Worm (Caenorhabditis elegans) whole organism, early embryonic: Measurements from ENCODE around the gene R10E4.7.
A peak's percentile ranks its signal among the peaks of the same experiment; 100 is the strongest.

Source experiments
- B0310.2 ChIP-seq: sonication (generic microtip); optimal IDR thresholded peaks from 2 replicates; lab custom pipeline; 2016; ENCODE audit warnings: mild to moderate bottlenecking, missing genetic modification characterization, missing compliant biosample characterization
- F13C5.2 ChIP-seq: sonication (generic microtip); optimal IDR thresholded peaks from 2 replicates; lab custom pipeline; 2017; ENCODE audit warnings: mild to moderate bottlenecking, missing genetic modification characterization, inconsistent platforms, missing compliant biosample characterization
- aly-1 ChIP-seq: sonication (generic microtip); optimal IDR thresholded peaks from 2 replicates; lab custom pipeline; 2016; ENCODE audit warnings: missing genetic modification characterization, missing compliant biosample characterization
- ama-1 ChIP-seq: fragments of 150-350 bp; optimal IDR thresholded peaks from 2 replicates; lab custom pipeline; 2014
- ceh-13 ChIP-seq: fragments of 200-800 bp; sonication (Bioruptor generic); optimal IDR thresholded peaks from 2 replicates; lab custom pipeline; 2018; ENCODE audit warnings: mild to moderate bottlenecking, missing genetic modification characterization, missing compliant biosample characterization
- ceh-36 ChIP-seq: sonication (generic microtip); optimal IDR thresholded peaks from 2 replicates; lab custom pipeline; 2016; ENCODE audit warnings: missing genetic modification characterization, inconsistent platforms, missing compliant biosample characterization
- ets-7 ChIP-seq: sonication (generic microtip); optimal IDR thresholded peaks from 2 replicates; lab custom pipeline; 2016; ENCODE audit warnings: missing genotype, missing genetic modification characterization, missing compliant biosample characterization
- flt-1 ChIP-seq: fragments of 200-800 bp; sonication (Bioruptor generic); IDR thresholded peaks from 2 replicates; pipeline ENCODE4 v1.3.6; 2022; ENCODE audit warnings: missing genetic modification characterization, missing compliant biosample characterization
- hmbx-1 ChIP-seq: sonication (generic microtip); optimal IDR thresholded peaks from 2 replicates; lab custom pipeline; 2016; ENCODE audit warnings: mild to moderate bottlenecking, missing genetic modification characterization, missing compliant biosample characterization
- hmg-4 ChIP-seq: fragments of 200-800 bp; sonication (Bioruptor generic); optimal IDR thresholded peaks from 2 replicates; lab custom pipeline; 2018; ENCODE audit warnings: mild to moderate bottlenecking, missing genetic modification characterization, missing compliant biosample characterization
- hnd-1 ChIP-seq: sonication (generic microtip); optimal IDR thresholded peaks from 2 replicates; lab custom pipeline; 2016; ENCODE audit warnings: missing genetic modification characterization, missing compliant biosample characterization
- pes-1 ChIP-seq: fragments of 200-800 bp; sonication (Bioruptor generic); IDR thresholded peaks from 2 replicates; pipeline ENCODE4 v1.3.6; 2022; ENCODE audit warnings: missing genetic modification reagents, missing genetic modification characterization, missing compliant biosample characterization
- scrt-1 ChIP-seq: fragments of 200-800 bp; sonication (Bioruptor generic); IDR thresholded peaks from 2 replicates; pipeline ENCODE4 v1.3.6; 2022; ENCODE audit warnings: missing genetic modification characterization, missing compliant biosample characterization
- sea-1 ChIP-seq: fragments of 200-800 bp; sonication (Bioruptor generic); conservative IDR thresholded peaks from 2 replicates; pipeline ENCODE4 v1.3.6; 2022; ENCODE audit warnings: missing genetic modification characterization, missing compliant biosample characterization
- tbx-11 ChIP-seq: fragments of 200-800 bp; sonication (Bioruptor generic); IDR thresholded peaks from 2 replicates; pipeline ENCODE4 v1.3.6; 2022; ENCODE audit warnings: missing genetic modification characterization, missing compliant biosample characterization
- tbx-37 ChIP-seq: fragments of 200-800 bp; sonication (Bioruptor generic); conservative IDR thresholded peaks from 2 replicates; pipeline ENCODE4 v1.3.6; 2022; ENCODE audit warnings: missing genetic modification reagents, missing genetic modification characterization, missing compliant biosample characterization
- tra-4 ChIP-seq: sonication (generic microtip); optimal IDR thresholded peaks from 2 replicates; lab custom pipeline; 2017; ENCODE audit warnings: missing genetic modification characterization, missing compliant biosample characterization

The R10E4.7 gene

DNA sequence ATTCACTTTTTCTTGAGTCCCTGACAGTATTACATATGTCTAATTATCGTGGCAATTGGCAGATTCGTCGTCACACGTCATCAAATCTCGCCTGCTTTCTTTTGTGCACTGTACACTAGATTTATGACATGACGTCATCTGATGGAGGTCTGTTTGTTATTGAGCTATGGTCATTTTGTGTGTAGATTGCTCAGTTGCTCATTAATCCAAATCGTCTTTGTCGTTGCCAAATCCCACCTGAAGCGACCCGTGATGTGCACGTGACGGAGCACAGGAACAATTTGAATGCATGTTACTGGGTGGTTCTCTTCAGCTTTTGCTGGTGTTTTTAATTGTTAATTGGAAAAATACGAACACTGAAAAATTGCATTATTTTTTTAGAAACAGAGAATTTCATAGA, 21.7 kb upstream of the R10E4.7 start:
- no peak for TF ChIP-seq ama-1 (lab: Kevin White, UChicago)
- no peak for TF ChIP-seq ceh-13 (GFP tag; lab: Kevin White, UChicago)
- peak; percentile 69 for TF ChIP-seq ceh-36 (tag; lab: Kevin White, UChicago)
- no peak for TF ChIP-seq pes-1 (GFP tag; lab: Robert Waterston, UW)
- no peak for TF ChIP-seq flt-1
- no peak for TF ChIP-seq hmbx-1 (tag; lab: Kevin White, UChicago)
- no peak for TF ChIP-seq sea-1
- TF ChIP-seq tbx-37 (GFP tag; lab: Robert Waterston, UW) = no peak

DNA sequence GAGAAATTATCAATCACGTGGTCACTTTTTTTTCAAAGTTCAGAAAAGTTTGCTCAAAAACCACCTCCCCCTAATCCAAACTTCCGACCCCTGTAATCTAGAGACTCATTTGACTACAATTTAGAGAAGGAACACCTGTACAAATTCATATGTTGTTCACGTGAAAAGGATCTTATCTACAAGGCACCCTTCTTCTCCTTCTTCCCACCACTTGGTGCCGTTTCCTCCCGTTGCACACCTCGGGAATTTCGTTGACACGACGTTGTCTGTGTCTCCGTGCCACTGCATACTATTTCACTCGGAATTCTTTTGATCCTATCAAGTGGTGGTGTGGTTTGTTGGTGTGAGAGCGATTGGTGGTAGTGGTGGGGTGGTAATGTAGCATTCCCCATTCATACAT, 20.1 kb upstream of the R10E4.7 start:
- no peak for TF ChIP-seq scrt-1
- TF ChIP-seq tbx-37 (GFP tag; lab: Robert Waterston, UW) = no peak
- TF ChIP-seq hnd-1 (tag; lab: Kevin White, UChicago) = no peak
- TF ChIP-seq tbx-11 = no peak
- no peak for TF ChIP-seq ceh-13 (GFP tag; lab: Kevin White, UChicago)
- no peak for TF ChIP-seq hmbx-1 (tag; lab: Kevin White, UChicago)
- no peak for TF ChIP-seq ama-1 (lab: Kevin White, UChicago)
- peak; percentile 26 for TF ChIP-seq hmg-4 (GFP tag; lab: Kevin White, UChicago)
- no peak for TF ChIP-seq sea-1

ce11 chrIII:4275704-4276103, 18.9 kb upstream of the R10E4.7 start:
- peak; percentile 41 for TF ChIP-seq ama-1 (lab: Kevin White, UChicago)
- TF ChIP-seq sea-1 = no peak

ce11 chrIII:4276277-4276676, 18.3 kb upstream of the R10E4.7 start:
- TF ChIP-seq hmg-4 (GFP tag; lab: Kevin White, UChicago) (no peak), ama-1 (lab: Kevin White, UChicago) (peak; percentile 94)

ce11 chrIII:4277762-4278161, 16.9 kb upstream of the R10E4.7 start:
- TF ChIP-seq ceh-36 (tag; lab: Kevin White, UChicago) (no peak), ama-1 (lab: Kevin White, UChicago) (peak; percentile 11)

DNA sequence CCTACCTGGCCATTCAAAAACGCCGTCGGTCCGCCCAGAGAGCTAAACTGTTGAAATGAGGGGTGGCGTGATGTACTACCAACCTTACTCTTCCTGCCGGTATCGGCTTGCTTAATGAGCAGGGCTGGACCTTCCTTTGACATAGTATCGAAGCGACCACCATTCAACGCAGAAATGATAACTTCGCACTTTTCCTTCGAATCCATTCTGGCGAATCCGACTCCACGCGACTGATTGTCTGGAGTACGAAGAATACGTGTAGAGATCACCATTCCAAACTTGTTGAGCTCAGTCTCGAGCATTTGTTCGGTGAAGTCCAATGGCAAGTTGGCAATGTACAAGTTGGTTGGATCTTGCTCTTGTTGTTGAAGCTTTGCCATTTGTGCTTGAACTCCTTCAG, 16.4 kb upstream of the R10E4.7 start:
- no peak for TF ChIP-seq hmbx-1 (tag; lab: Kevin White, UChicago)
- no peak for TF ChIP-seq F13C5.2 (tag; lab: Kevin White, UChicago)
- no peak for TF ChIP-seq ceh-13 (GFP tag; lab: Kevin White, UChicago)
- no peak for TF ChIP-seq tra-4 (tag; lab: Kevin White, UChicago)
- TF ChIP-seq ama-1 (lab: Kevin White, UChicago) = no peak
- no peak for TF ChIP-seq ceh-36 (tag; lab: Kevin White, UChicago)
- no peak for TF ChIP-seq ets-7
- TF ChIP-seq aly-1 = no peak
- no peak for TF ChIP-seq scrt-1

ce11 chrIII:4280215-4281173, 14.1 kb upstream of the R10E4.7 start, which contains the start of gene sup-26:
Gene sup-26 (minus strand): TSS chrIII:4280224.
- TF ChIP-seq B0310.2 (tag; lab: Kevin White, UChicago) (peak; percentile 41), scrt-1 (peak; percentile 51; the same call in 1 of the 2 replicates), tbx-37 (GFP tag; lab: Robert Waterston, UW) (no peak), sea-1 (peak; percentile 83; the same call in 1 of the 2 replicates), ceh-36 (tag; lab: Kevin White, UChicago) (no peak), ets-7 (peak; percentile 31), ceh-13 (GFP tag; lab: Kevin White, UChicago) (no peak), ama-1 (lab: Kevin White, UChicago) (no peak), tra-4 (tag; lab: Kevin White, UChicago) (peak; percentile 13), hmg-4 (GFP tag; lab: Kevin White, UChicago) (peak; percentile 80), hmbx-1 (tag; lab: Kevin White, UChicago) (no peak), aly-1 (peak; percentile 78), flt-1 (no peak; the same call in 1 of the 2 replicates), pes-1 (GFP tag; lab: Robert Waterston, UW) (peak; percentile 49; the same call in 1 of the 2 replicates), F13C5.2 (tag; lab: Kevin White, UChicago) (peak; percentile 60), hnd-1 (tag; lab: Kevin White, UChicago) (no peak), tbx-11 (no peak)

ce11 chrIII:4281955-4282618, 12.5 kb upstream of the R10E4.7 start:
- TF ChIP-seq flt-1 (0 out of 2 replicates have a peak, but pooled peaks have one; percentile 27), F13C5.2 (tag; lab: Kevin White, UChicago) (peak; percentile 80), ceh-36 (tag; lab: Kevin White, UChicago) (no peak), hmg-4 (GFP tag; lab: Kevin White, UChicago) (peak; percentile 89), sea-1 (peak; percentile 32; the same call in 1 of the 2 replicates), ceh-13 (GFP tag; lab: Kevin White, UChicago) (peak; percentile 18), ets-7 (peak; percentile 47), tbx-37 (GFP tag; lab: Robert Waterston, UW) (no peak), aly-1 (peak; percentile 59), B0310.2 (tag; lab: Kevin White, UChicago) (no peak)
